Fruit fly (Drosophila melanogaster): ENCODE measurements around the gene CG10026.

CG10026 gene

dm6 chr2L:19416602-19417497 lies 37.2 kb upstream of the CG10026 start, which contains the start of gene Lectin-galC1 (continued):
- peak; percentile 87 for TF ChIP-seq CG8388 (GFP tag; optimal IDR thresholded peaks at IDR 0.05)
- peak; percentile 52 for TF ChIP-seq CG31365 (tag; optimal IDR thresholded peaks at IDR 0.05)
- TF ChIP-seq bbx (GFP tag; IDR thresholded peaks at IDR 0.05; ENCODE audit: partially characterized antibody) = no peak
- TF ChIP-seq CG13296 (GFP tag; optimal IDR thresholded peaks at IDR 0.05) = peak; percentile 76
- peak; percentile 76 for TF ChIP-seq E2f1 (GFP tag; IDR thresholded peaks at IDR 0.05)
- TF ChIP-seq sens (GFP tag) = peak; percentile 99
- TF ChIP-seq CG13894 (tag; optimal IDR thresholded peaks at IDR 0.05) = no peak
- TF ChIP-seq CG1603 (tag; optimal IDR thresholded peaks at IDR 0.05) = peak; percentile 92
- TF ChIP-seq nmo (GFP tag; optimal IDR thresholded peaks at IDR 0.05) = peak; percentile 89
- no peak for TF ChIP-seq CG1832 (GFP tag; optimal IDR thresholded peaks at IDR 0.05)
- TF ChIP-seq CG10147 (GFP tag; optimal IDR thresholded peaks at IDR 0.05) = peak; percentile 80
- peak; percentile 86 for TF ChIP-seq otp (GFP tag; IDR thresholded peaks at IDR 0.05)
- no peak for TF ChIP-seq lbe (GFP tag; optimal IDR thresholded peaks at IDR 0.05)
- peak; percentile 81 for TF ChIP-seq repo (GFP tag; optimal IDR thresholded peaks at IDR 0.05)
- no peak; the same call in 1 of the 2 replicates for TF ChIP-seq ssp (GFP tag; IDR thresholded peaks at IDR 0.05)
- peak; percentile 74 for TF ChIP-seq CG3163 (GFP tag; optimal IDR thresholded peaks at IDR 0.05)
- TF ChIP-seq CG8924 (tag; optimal IDR thresholded peaks at IDR 0.05) = peak; percentile 92
- TF ChIP-seq D19A (tag; optimal IDR thresholded peaks at IDR 0.05) = peak; percentile 83
- peak; percentile 80 for TF ChIP-seq CG4854 (GFP tag; optimal IDR thresholded peaks at IDR 0.05)
- TF ChIP-seq NC2β (GFP tag; optimal IDR thresholded peaks at IDR 0.05) = peak; percentile 90
- TF ChIP-seq lov (optimal IDR thresholded peaks at IDR 0.05) = no peak
- peak; percentile 77; the same call in 2 of the 3 replicates for TF ChIP-seq lov (GFP tag; IDR thresholded peaks at IDR 0.05)
- peak; percentile 80 for TF ChIP-seq CG30431 (GFP tag; optimal IDR thresholded peaks at IDR 0.05)
- TF ChIP-seq CG18619 (GFP tag; optimal IDR thresholded peaks at IDR 0.05) = peak; percentile 84
- TF ChIP-seq mam (GFP tag; optimal IDR thresholded peaks at IDR 0.05) = peak; percentile 70
- peak; percentile 54; the same call in 1 of the 2 replicates for TF ChIP-seq gt (GFP tag; IDR thresholded peaks at IDR 0.05)
- no peak for TF ChIP-seq Doc3 (GFP tag; IDR thresholded peaks at IDR 0.05; ENCODE audit: partially characterized antibody)
- peak; percentile 81 for TF ChIP-seq BtbVII (GFP tag; optimal IDR thresholded peaks at IDR 0.05)
- peak; percentile 46; the same call in 1 of the 2 replicates for TF ChIP-seq al (GFP tag; IDR thresholded peaks at IDR 0.05)
- peak; percentile 79 for TF ChIP-seq sob (GFP tag; IDR thresholded peaks at IDR 0.05)
- peak; percentile 82 for TF ChIP-seq Bteb2 (GFP tag; optimal IDR thresholded peaks at IDR 0.05)
- TF ChIP-seq oc (tag; optimal IDR thresholded peaks at IDR 0.05) = peak; percentile 90
- TF ChIP-seq Chrac-16 (GFP tag; optimal IDR thresholded peaks at IDR 0.05) = peak; percentile 88
- TF ChIP-seq Ssrp (tag; optimal IDR thresholded peaks at IDR 0.05) = peak; percentile 87
- TF ChIP-seq bcd (GFP tag; optimal IDR thresholded peaks at IDR 0.05) = peak; percentile 81
- TF ChIP-seq peb (GFP tag; IDR thresholded peaks at IDR 0.05) = peak; percentile 68
- peak; percentile 54 for TF ChIP-seq Jarid2 (GFP tag; optimal IDR thresholded peaks at IDR 0.05)
- peak; percentile 57 for TF ChIP-seq Spps (tag; optimal IDR thresholded peaks at IDR 0.05)
- TF ChIP-seq zf30C (GFP tag; optimal IDR thresholded peaks at IDR 0.05) = peak; percentile 84
- TF ChIP-seq CG9215 (GFP tag; IDR thresholded peaks at IDR 0.05) = no peak
- peak; percentile 46 for TF ChIP-seq CG30020 (tag; optimal IDR thresholded peaks at IDR 0.05)
- TF ChIP-seq slbo (GFP tag; IDR thresholded peaks at IDR 0.05) = peak; percentile 87
- no peak for TF ChIP-seq Gsc (GFP tag; IDR thresholded peaks at IDR 0.05)
- TF ChIP-seq unc-4 (GFP tag; IDR thresholded peaks at IDR 0.05; ENCODE audit: partially characterized antibody) = no peak
- TF ChIP-seq CG17359 (tag; optimal IDR thresholded peaks at IDR 0.05) = peak; percentile 92
- TF ChIP-seq kah (GFP tag; optimal IDR thresholded peaks at IDR 0.05) = peak; percentile 69
- peak; percentile 83 for TF ChIP-seq lab (GFP tag; optimal IDR thresholded peaks at IDR 0.05)
- no peak for TF ChIP-seq CG6765 (GFP tag; optimal IDR thresholded peaks at IDR 0.05)
- TF ChIP-seq CG11398 (GFP tag; optimal IDR thresholded peaks at IDR 0.05) = peak; percentile 83
